Worm (Caenorhabditis elegans): ENCODE measurements around the gene nas-9.

The nas-9 gene

ce11 chrV:4844591-4844990, 4.8 kb upstream of the nas-9 start, which contains the start of gene abhd-5.2:
Gene abhd-5.2 (plus strand): TSS chrV:4844685.
- TF ChIP-seq crh-2 (tag; optimal IDR thresholded peaks at IDR 0.05) (peak; percentile 45), egl-27 (tag; optimal IDR thresholded peaks at IDR 0.05) (no peak), F13H6.1 (tag; optimal IDR thresholded peaks at IDR 0.05) (peak; percentile 25), elt-1 (tag; optimal IDR thresholded peaks at IDR 0.05) (no peak), unc-55 (GFP tag; optimal IDR thresholded peaks at IDR 0.05) (peak; percentile 66), ceh-82 (tag; optimal IDR thresholded peaks at IDR 0.05) (no peak), ama-1 (optimal IDR thresholded peaks at IDR 0.05) (no peak), blmp-1 (tag; optimal IDR thresholded peaks at IDR 0.05; ENCODE audit: insufficient read depth) (no peak), sem-4 (tag; optimal IDR thresholded peaks at IDR 0.05) (no peak), mbf-1 (tag; optimal IDR thresholded peaks at IDR 0.05) (no peak), fos-1 (tag; optimal IDR thresholded peaks at IDR 0.05) (peak; percentile 60), lin-39 (tag; optimal IDR thresholded peaks at IDR 0.05) (no peak), ztf-4 (tag; optimal IDR thresholded peaks at IDR 0.05) (no peak), Y55F3AM.14 (GFP tag; optimal IDR thresholded peaks at IDR 0.05) (no peak), R02D3.7 (tag; optimal IDR thresholded peaks at IDR 0.05) (no peak), gmeb-1 (tag; optimal IDR thresholded peaks at IDR 0.05) (peak; percentile 71), aly-2 (tag; optimal IDR thresholded peaks at IDR 0.05) (no peak), nhr-12 (tag; optimal IDR thresholded peaks at IDR 0.05) (no peak), sma-9 (GFP tag; optimal IDR thresholded peaks at IDR 0.05) (peak; percentile 45), sma-9 (tag; optimal IDR thresholded peaks at IDR 0.05) (no peak), snpc-4 (tag; optimal IDR thresholded peaks at IDR 0.05) (no peak), skn-1 (tag; optimal IDR thresholded peaks at IDR 0.05) (no peak), nhr-6 (tag; optimal IDR thresholded peaks at IDR 0.05) (no peak), nhr-77 (tag; optimal IDR thresholded peaks at IDR 0.05) (no peak), sma-3 (GFP tag; optimal IDR thresholded peaks at IDR 0.05) (peak; percentile 12), elt-3 (tag; optimal IDR thresholded peaks at IDR 0.05) (no peak), lin-11 (tag; optimal IDR thresholded peaks at IDR 0.05) (no peak), ztf-11 (tag; optimal IDR thresholded peaks at IDR 0.05) (no peak), nhr-11 (tag; optimal IDR thresholded peaks at IDR 0.05) (no peak), unc-62 (GFP tag; optimal IDR thresholded peaks at IDR 0.05) (no peak), nhr-23 (tag; optimal IDR thresholded peaks at IDR 0.05) (no peak), nhr-25 (tag; optimal IDR thresholded peaks at IDR 0.05) (peak; percentile 7), unc-39 (tag; optimal IDR thresholded peaks at IDR 0.05) (no peak), dmd-4 (tag; optimal IDR thresholded peaks at IDR 0.05) (no peak), C34F6.9 (tag; optimal IDR thresholded peaks at IDR 0.05) (peak; percentile 83), zag-1 (tag; optimal IDR thresholded peaks at IDR 0.05) (no peak), peb-1 (tag; optimal IDR thresholded peaks at IDR 0.05) (no peak), nhr-10 (tag; optimal IDR thresholded peaks at IDR 0.05) (no peak), lsy-2 (tag; optimal IDR thresholded peaks at IDR 0.05) (peak in 1 of 2 experiments; percentile 61), lin-13 (GFP tag; optimal IDR thresholded peaks at IDR 0.05) (no peak), alr-1 (tag; optimal IDR thresholded peaks at IDR 0.05) (no peak), nhr-237 (tag; optimal IDR thresholded peaks at IDR 0.05) (no peak), nhr-129 (tag; optimal IDR thresholded peaks at IDR 0.05) (peak; percentile 79), ztf-1 (GFP tag; conservative IDR thresholded peaks at IDR 0.05) (no peak), ceh-16 (tag; optimal IDR thresholded peaks at IDR 0.05) (no peak), mab-5 (tag; optimal IDR thresholded peaks at IDR 0.05) (no peak), ZK546.5 (tag; optimal IDR thresholded peaks at IDR 0.05) (no peak), nhr-21 (tag; optimal IDR thresholded peaks at IDR 0.05) (no peak), mdl-1 (tag; optimal IDR thresholded peaks at IDR 0.05) (no peak)

Measured in whole organism, L2 larva.